Worm (Caenorhabditis elegans) whole organism, mixed stage, embryonic: ENCODE measurements around the gene ldp-1.

Source experiments
- M03D4.4 ChIP-seq: sonication (generic microtip); optimal IDR thresholded peaks from 2 replicates; lab custom pipeline; 2017; ENCODE audit warnings: mild to moderate bottlenecking, missing genetic modification characterization, missing compliant biosample characterization
- elt-1 ChIP-seq: sonication (generic microtip); optimal IDR thresholded peaks from 2 replicates; lab custom pipeline; 2017; ENCODE audit warnings: missing genetic modification characterization, mild to moderate bottlenecking, missing compliant biosample characterization, antibody characterized with exemption, moderate library complexity, borderline replicate concordance; ENCODE audit not compliant: insufficient read depth
- elt-3 ChIP-seq: fragments of 150-350 bp; optimal IDR thresholded peaks from 2 replicates; lab custom pipeline; 2014; ENCODE audit warnings: missing biosample characterization, missing genetic modification characterization
- lsy-2 ChIP-seq: fragments of 150-350 bp; optimal IDR thresholded peaks from 2 replicates; lab custom pipeline; 2014; ENCODE audit warnings: missing biosample characterization, missing genetic modification characterization
- mab-5 ChIP-seq: fragments of 150-350 bp; optimal IDR thresholded peaks from 2 replicates; lab custom pipeline; 2014; ENCODE audit warnings: missing biosample characterization, missing genetic modification characterization
- mep-1 ChIP-seq: fragments of 150-350 bp; optimal IDR thresholded peaks from 2 replicates; lab custom pipeline; 2017; ENCODE audit warnings: missing biosample characterization, missing genetic modification reagents, missing genetic modification characterization, inconsistent platforms
- nhr-28 ChIP-seq: fragments of 150-350 bp; optimal IDR thresholded peaks from 2 replicates; lab custom pipeline; 2014; ENCODE audit warnings: missing biosample characterization, missing genetic modification characterization
- snpc-4 ChIP-seq: fragments of 150-350 bp; optimal IDR thresholded peaks from 2 replicates; lab custom pipeline; 2014; ENCODE audit warnings: missing biosample characterization, missing genetic modification characterization

ce11 chrV:2097653-2098052 lies 29.7 kb upstream of the ldp-1 start, which contains the start of gene clec-208:
- TF ChIP-seq snpc-4 (tag; lab: Kevin White, UChicago) = no peak
- TF ChIP-seq lsy-2 = no peak
- no peak for TF ChIP-seq mab-5
- no peak for TF ChIP-seq mep-1 (tag; lab: Kevin White, UChicago)
- no peak for TF ChIP-seq nhr-28
- TF ChIP-seq elt-1 (tag; lab: Kevin White, UChicago) = no peak
- no peak for TF ChIP-seq M03D4.4 (tag; lab: Kevin White, UChicago)
- TF ChIP-seq elt-3 (tag; lab: Kevin White, UChicago) = no peak
